Worm (Caenorhabditis elegans): ENCODE results near the gene srx-20.

The srx-20 gene

ce11 chrIV:6829902-6830301 is 38.0 kb upstream of the srx-20 start, which contains the start of gene H20E11.1:
Gene H20E11.1 (plus strand): TSS chrIV:6830145.
- no peak for TF ChIP-seq sem-2 (GFP tag; optimal IDR thresholded peaks at IDR 0.05)
- TF ChIP-seq ceh-83 (GFP tag; optimal IDR thresholded peaks at IDR 0.05), result no peak

DNA sequence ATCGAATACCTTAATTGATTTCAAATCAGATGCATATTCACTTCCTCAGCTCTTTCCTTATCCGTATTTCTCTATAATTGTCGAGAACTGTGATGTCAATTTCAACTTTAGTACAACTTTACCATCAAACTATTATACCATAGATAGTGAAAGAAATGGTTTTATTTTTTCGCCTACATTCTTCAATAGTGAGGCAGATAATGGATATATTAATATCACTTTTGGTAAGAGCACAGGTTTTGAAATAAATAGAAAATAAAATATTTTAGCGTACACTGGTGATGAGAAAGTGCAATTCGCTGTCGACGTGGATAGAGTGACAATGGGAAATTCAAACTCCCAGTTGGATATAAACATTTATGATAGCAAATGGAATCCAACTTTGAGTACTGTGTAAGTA is 35.7 kb upstream of the srx-20 start:
- TF ChIP-seq ztf-11 (tag; optimal IDR thresholded peaks at IDR 0.05), result no peak
- TF ChIP-seq mab-5 (tag; optimal IDR thresholded peaks at IDR 0.05), result no peak
- no peak for TF ChIP-seq nhr-28 (tag; optimal IDR thresholded peaks at IDR 0.05)
- TF ChIP-seq lin-13 (tag; optimal IDR thresholded peaks at IDR 0.05), result no peak
- no peak for TF ChIP-seq lsy-2 (tag; optimal IDR thresholded peaks at IDR 0.05)
- TF ChIP-seq tbx-8 (GFP tag; optimal IDR thresholded peaks at IDR 0.05), result no peak
- TF ChIP-seq unc-39 (tag; optimal IDR thresholded peaks at IDR 0.05), result no peak
- no peak for TF ChIP-seq drap-1 (GFP tag; optimal IDR thresholded peaks at IDR 0.05)
- TF ChIP-seq nhr-2 (tag; optimal IDR thresholded peaks at IDR 0.05), result no peak
- TF ChIP-seq nhr-76 (tag; optimal IDR thresholded peaks at IDR 0.05), result no peak

DNA sequence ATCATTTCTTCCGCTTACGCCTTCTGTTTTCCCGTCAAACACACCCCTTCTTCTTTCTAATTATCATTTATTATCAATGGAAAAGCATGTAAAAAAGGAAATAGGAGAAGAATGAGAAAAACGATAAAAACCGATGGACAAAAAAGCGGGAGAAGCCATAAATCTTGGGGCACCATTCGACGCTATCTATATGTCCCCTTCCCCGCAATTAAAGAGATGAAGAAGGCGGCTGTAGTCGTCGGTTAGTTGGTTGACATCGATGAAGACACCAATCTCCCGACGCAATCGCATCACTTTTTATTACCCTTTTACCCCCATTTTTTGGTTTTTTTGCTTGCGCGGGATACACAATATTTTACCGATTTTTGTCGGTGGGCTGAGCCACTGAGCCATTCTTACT is 34.3 kb upstream of the srx-20 start:
- no peak for TF ChIP-seq nhr-237 (tag; optimal IDR thresholded peaks at IDR 0.05)
- no peak for TF ChIP-seq pha-4 (tag; optimal IDR thresholded peaks at IDR 0.05)
- peak; percentile 46 for TF ChIP-seq elt-1 (tag; optimal IDR thresholded peaks at IDR 0.05; ENCODE audit: borderline replicate concordance, insufficient read depth)
- TF ChIP-seq snpc-4 (tag; optimal IDR thresholded peaks at IDR 0.05), result no peak

ce11 chrIV:6834705-6835104 is 33.2 kb upstream of the srx-20 start:
- TF ChIP-seq blmp-1 (tag; optimal IDR thresholded peaks at IDR 0.05) (no peak), sem-2 (GFP tag; optimal IDR thresholded peaks at IDR 0.05) (no peak), flh-1 (GFP tag; optimal IDR thresholded peaks at IDR 0.05) (no peak), bed-3 (GFP tag; optimal IDR thresholded peaks at IDR 0.05) (no peak), nhr-237 (tag; optimal IDR thresholded peaks at IDR 0.05) (no peak), tbx-8 (GFP tag; optimal IDR thresholded peaks at IDR 0.05) (no peak), ceh-43 (GFP tag; optimal IDR thresholded peaks at IDR 0.05) (no peak), nhr-2 (tag; optimal IDR thresholded peaks at IDR 0.05) (no peak), M03D4.4 (tag; optimal IDR thresholded peaks at IDR 0.05) (no peak), elt-1 (tag; optimal IDR thresholded peaks at IDR 0.05; ENCODE audit: borderline replicate concordance, insufficient read depth) (no peak), pha-4 (tag; optimal IDR thresholded peaks at IDR 0.05) (no peak)

ce11 chrIV:6836769-6837168 is 31.1 kb upstream of the srx-20 start:
- TF ChIP-seq elt-3 (tag; optimal IDR thresholded peaks at IDR 0.05), result no peak
- no peak for TF ChIP-seq zip-8 (tag; optimal IDR thresholded peaks at IDR 0.05)
- no peak for TF ChIP-seq drap-1 (GFP tag; optimal IDR thresholded peaks at IDR 0.05)
- TF ChIP-seq blmp-1 (tag; optimal IDR thresholded peaks at IDR 0.05), result no peak
- TF ChIP-seq unc-120 (tag; optimal IDR thresholded peaks at IDR 0.05; ENCODE audit: poor library complexity, severe bottlenecking), result no peak
- TF ChIP-seq M03D4.4 (tag; optimal IDR thresholded peaks at IDR 0.05), result no peak
- no peak for TF ChIP-seq ztf-11 (tag; optimal IDR thresholded peaks at IDR 0.05)
- no peak for TF ChIP-seq lin-32 (GFP tag; optimal IDR thresholded peaks at IDR 0.05)
- no peak for TF ChIP-seq snpc-4 (tag; optimal IDR thresholded peaks at IDR 0.05)
- no peak for TF ChIP-seq nhr-12 (tag; optimal IDR thresholded peaks at IDR 0.05)
- no peak for TF ChIP-seq sem-2 (GFP tag; optimal IDR thresholded peaks at IDR 0.05)
- no peak for TF ChIP-seq unc-39 (tag; optimal IDR thresholded peaks at IDR 0.05)
- TF ChIP-seq hlh-1 (tag; optimal IDR thresholded peaks at IDR 0.05), result no peak
- TF ChIP-seq mls-2 (tag; optimal IDR thresholded peaks at IDR 0.05), result no peak
- no peak for TF ChIP-seq unc-62 (GFP tag; optimal IDR thresholded peaks at IDR 0.05)
- TF ChIP-seq bed-3 (GFP tag; optimal IDR thresholded peaks at IDR 0.05), result no peak
- TF ChIP-seq lin-13 (tag; optimal IDR thresholded peaks at IDR 0.05), result no peak
- TF ChIP-seq pha-4 (tag; optimal IDR thresholded peaks at IDR 0.05), result no peak
- TF ChIP-seq flh-1 (GFP tag; optimal IDR thresholded peaks at IDR 0.05), result no peak
- no peak for TF ChIP-seq sptf-1 (tag; optimal IDR thresholded peaks at IDR 0.05)

DNA sequence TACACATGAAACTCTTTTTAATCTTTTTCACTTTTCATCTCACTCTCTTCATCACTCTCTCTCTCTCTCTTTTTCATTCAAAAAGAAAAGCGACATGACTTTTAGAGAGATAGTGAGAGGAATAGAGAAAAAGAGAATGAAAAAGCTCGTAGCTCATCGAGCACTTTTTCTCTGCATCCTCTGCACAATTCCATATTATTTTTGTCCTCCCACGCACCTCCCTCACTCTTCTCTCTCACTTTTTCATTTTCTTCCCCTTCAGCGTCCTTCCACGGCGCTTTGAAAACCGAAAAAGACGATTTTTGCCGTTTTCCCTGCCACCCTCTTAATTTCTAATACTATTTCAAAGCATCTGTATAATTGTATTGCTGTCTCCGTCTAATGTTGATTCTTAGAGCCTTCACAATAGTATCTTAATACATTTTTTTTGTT is 28.8 kb upstream of the srx-20 start:
- TF ChIP-seq M03D4.4 (tag; optimal IDR thresholded peaks at IDR 0.05) (no peak), unc-62 (GFP tag; optimal IDR thresholded peaks at IDR 0.05) (peak; percentile 77), mep-1 (tag; optimal IDR thresholded peaks at IDR 0.05) (peak; percentile 24), bed-3 (GFP tag; optimal IDR thresholded peaks at IDR 0.05) (no peak), ceh-83 (GFP tag; optimal IDR thresholded peaks at IDR 0.05) (no peak), nhr-237 (tag; optimal IDR thresholded peaks at IDR 0.05) (peak; percentile 55), elt-1 (tag; optimal IDR thresholded peaks at IDR 0.05; ENCODE audit: borderline replicate concordance, insufficient read depth) (no peak), nhr-2 (tag; optimal IDR thresholded peaks at IDR 0.05) (no peak), cnd-1 (tag; optimal IDR thresholded peaks at IDR 0.05) (no peak), mab-5 (tag; optimal IDR thresholded peaks at IDR 0.05) (no peak), flh-1 (GFP tag; optimal IDR thresholded peaks at IDR 0.05) (no peak), lin-13 (tag; optimal IDR thresholded peaks at IDR 0.05) (no peak), hlh-1 (tag; optimal IDR thresholded peaks at IDR 0.05) (peak; percentile 22), blmp-1 (tag; optimal IDR thresholded peaks at IDR 0.05) (no peak), sptf-1 (tag; optimal IDR thresholded peaks at IDR 0.05) (no peak), drap-1 (GFP tag; optimal IDR thresholded peaks at IDR 0.05) (no peak), ham-2 (GFP tag; optimal IDR thresholded peaks at IDR 0.05) (no peak), elt-3 (tag; optimal IDR thresholded peaks at IDR 0.05) (no peak), mls-2 (tag; optimal IDR thresholded peaks at IDR 0.05) (no peak), snpc-4 (tag; optimal IDR thresholded peaks at IDR 0.05) (no peak), ceh-39 (tag; optimal IDR thresholded peaks at IDR 0.05) (no peak), nhr-12 (tag; optimal IDR thresholded peaks at IDR 0.05) (no peak), lin-32 (GFP tag; optimal IDR thresholded peaks at IDR 0.05) (no peak), ceh-43 (GFP tag; optimal IDR thresholded peaks at IDR 0.05) (no peak), unc-120 (tag; optimal IDR thresholded peaks at IDR 0.05; ENCODE audit: poor library complexity, severe bottlenecking) (peak; percentile 89), unc-39 (tag; optimal IDR thresholded peaks at IDR 0.05) (no peak), zip-8 (tag; optimal IDR thresholded peaks at IDR 0.05) (no peak), tbx-8 (GFP tag; optimal IDR thresholded peaks at IDR 0.05) (no peak), pha-4 (tag; optimal IDR thresholded peaks at IDR 0.05) (no peak), sem-2 (GFP tag; optimal IDR thresholded peaks at IDR 0.05) (no peak), ztf-11 (tag; optimal IDR thresholded peaks at IDR 0.05) (no peak)

All from whole organism, mixed stage, embryonic.